Fruit fly (Drosophila melanogaster) whole organism, adult: ENCODE data around the gene CG7896.

Experiments
- CG11617 ChIP-seq: fragments of 200-800 bp; sonication (Bioruptor generic); optimal IDR thresholded peaks from 2 replicates; lab custom pipeline; 2017; ENCODE audit warnings: mild to moderate bottlenecking, missing biosample characterization, missing genetic modification reagents, missing genetic modification characterization
- CG12768 ChIP-seq: fragments of 200-800 bp; sonication (Bioruptor generic); optimal IDR thresholded peaks from 2 replicates; lab custom pipeline; 2017; ENCODE audit warnings: missing biosample characterization, missing genetic modification characterization, mild to moderate bottlenecking, moderate library complexity, missing genetic modification reagents
- CG14711 ChIP-seq: fragments of 200-800 bp; sonication (Bioruptor generic); optimal IDR thresholded peaks from 2 replicates; lab custom pipeline; 2018; ENCODE audit warnings: missing biosample characterization, mild to moderate bottlenecking, missing genetic modification characterization, moderate library complexity
- CG1620 ChIP-seq: fragments of 200-800 bp; sonication (Bioruptor generic); optimal IDR thresholded peaks from 2 replicates; lab custom pipeline; 2016; ENCODE audit warnings: missing biosample characterization, missing genetic modification characterization
- CG33017 ChIP-seq: fragments of 200-800 bp; sonication (Bioruptor generic); optimal IDR thresholded peaks from 2 replicates; lab custom pipeline; 2018; ENCODE audit warnings: missing biosample characterization, mild to moderate bottlenecking, missing genetic modification characterization, moderate library complexity
- CG5204 ChIP-seq: fragments of 200-800 bp; sonication (Bioruptor generic); optimal IDR thresholded peaks from 2 replicates; lab custom pipeline; 2016; ENCODE audit warnings: missing biosample characterization, missing genetic modification characterization
- CG7045 ChIP-seq: fragments of 200-800 bp; sonication (Bioruptor generic); optimal IDR thresholded peaks from 2 replicates; lab custom pipeline; 2017; ENCODE audit warnings: missing biosample characterization, mild to moderate bottlenecking, missing genetic modification characterization
- CG7101 ChIP-seq: fragments of 200-800 bp; sonication (Bioruptor generic); optimal IDR thresholded peaks from 2 replicates; lab custom pipeline; 2018; ENCODE audit warnings: missing biosample characterization, mild to moderate bottlenecking, missing genetic modification characterization, moderate library complexity
- Clk ChIP-seq: fragments of 200-800 bp; sonication (Bioruptor generic); optimal IDR thresholded peaks from 2 replicates; lab custom pipeline; 2017; ENCODE audit warnings: missing biosample characterization, missing genetic modification characterization
- Crg-1 ChIP-seq: fragments of 200-800 bp; sonication (Bioruptor generic); optimal IDR thresholded peaks from 2 replicates; lab custom pipeline; 2016; ENCODE audit warnings: missing biosample characterization, missing genetic modification characterization
- Hr96 ChIP-seq: fragments of 200-800 bp; sonication (Bioruptor generic); optimal IDR thresholded peaks from 2 replicates; lab custom pipeline; 2016; ENCODE audit warnings: missing biosample characterization, missing genetic modification characterization
- Mnt ChIP-seq: fragments of 200-800 bp; sonication (Bioruptor generic); optimal IDR thresholded peaks from 2 replicates; lab custom pipeline; 2016; ENCODE audit warnings: missing biosample characterization, mild to moderate bottlenecking, missing genetic modification characterization
- bab1 ChIP-seq: fragments of 200-800 bp; sonication (Bioruptor generic); optimal IDR thresholded peaks from 3 replicates; lab custom pipeline; 2019; ENCODE audit warnings: missing biosample characterization, mild to moderate bottlenecking, missing genetic modification characterization, moderate library complexity
- cic ChIP-seq: fragments of 200-800 bp; sonication (Bioruptor generic); optimal IDR thresholded peaks from 2 replicates; lab custom pipeline; 2017; ENCODE audit warnings: missing biosample characterization, mild to moderate bottlenecking, missing genetic modification characterization, moderate library complexity
- cnc ChIP-seq, 2 experiments: fragments of >200 bp; optimal IDR thresholded peaks; 2 replicates each; lab custom pipeline; 2017
- kay ChIP-seq: fragments of 200-800 bp; sonication (Bioruptor generic); peaks from one replicate; lab custom pipeline; 2016; ENCODE audit warnings: missing biosample characterization, missing genetic modification characterization, borderline replicate concordance
- ovo ChIP-seq: fragments of 200-800 bp; sonication (Bioruptor generic); optimal IDR thresholded peaks from 2 replicates; lab custom pipeline; 2016; ENCODE audit warnings: missing biosample characterization, missing genetic modification characterization
- pad ChIP-seq: fragments of 200-800 bp; sonication (Bioruptor generic); optimal IDR thresholded peaks from 3 replicates; lab custom pipeline; 2017; ENCODE audit warnings: missing biosample characterization, missing genetic modification characterization, mild to moderate bottlenecking, moderate library complexity, missing genetic modification reagents
- tj ChIP-seq: fragments of 200-800 bp; sonication (Bioruptor generic); optimal IDR thresholded peaks from 3 replicates; lab custom pipeline; 2017; ENCODE audit warnings: missing biosample characterization, mild to moderate bottlenecking, missing genetic modification characterization, moderate library complexity
- toe ChIP-seq: fragments of 200-800 bp; sonication (Bioruptor generic); optimal IDR thresholded peaks from 2 replicates; lab custom pipeline; 2016; ENCODE audit warnings: missing biosample characterization, missing genetic modification characterization

CG7896 gene

dm6 chr3R:30000286-30000685, 17.1 kb downstream of the CG7896 start, which contains the start of gene Tace:
TSS of gene Tace (plus strand) at chr3R:30000530.
- TF ChIP-seq ovo (GFP tag; lab: Kevin White, UChicago): peak; percentile 9
- TF ChIP-seq pad (GFP tag; lab: Kevin White, UChicago): no peak

dm6 chr3R:30004648-30005047, 21.4 kb downstream of the CG7896 start, which contains the start of the genes Nlp and Nph:
TSS of gene Nlp (plus strand) at chr3R:30004785.
TSS of gene Nph (minus strand) at chr3R:30004861.
- TF ChIP-seq CG5204 (no peak), bab1 (GFP tag; lab: Kevin White, UChicago) (peak; percentile 42), CG14711 (tag; lab: Kevin White, UChicago) (peak; percentile 93), cnc (optimal IDR thresholded peaks at IDR 0.05; lab: Kevin White, UChicago) (no peak), kay (GFP tag; lab: Kevin White, UChicago) (no peak), CG7101 (tag; lab: Kevin White, UChicago) (peak; percentile 31), Hr96 (peak; percentile 65), Clk (GFP tag; lab: Kevin White, UChicago) (no peak), CG33017 (tag; lab: Kevin White, UChicago) (no peak), CG12768 (GFP tag; lab: Kevin White, UChicago) (peak; percentile 36), CG11617 (GFP tag; lab: Kevin White, UChicago) (peak; percentile 22), toe (GFP tag; lab: Kevin White, UChicago) (peak; percentile 68), Mnt (peak; percentile 95), cic (GFP tag; lab: Kevin White, UChicago) (peak; percentile 13), Crg-1 (peak; percentile 54), pad (GFP tag; lab: Kevin White, UChicago) (peak; percentile 30), CG7045 (GFP tag; lab: Kevin White, UChicago) (peak; percentile 9), CG1620 (GFP tag; lab: Kevin White, UChicago) (peak; percentile 47), ovo (GFP tag; lab: Kevin White, UChicago) (no peak), tj (GFP tag; lab: Kevin White, UChicago) (peak; percentile 56)

- TF ChIP-seq Crg-1 (no peak), Clk (GFP tag; lab: Kevin White, UChicago) (no peak), CG12768 (GFP tag; lab: Kevin White, UChicago) (no peak)
Observed at dm6 chr3R:30005332-30005979, 22.2 kb downstream of the CG7896 start.

- TF ChIP-seq CG14711 (tag; lab: Kevin White, UChicago): no peak
- TF ChIP-seq kay (GFP tag; lab: Kevin White, UChicago): no peak
- no peak for TF ChIP-seq Mnt
- TF ChIP-seq cic (GFP tag; lab: Kevin White, UChicago): no peak
- TF ChIP-seq Hr96: no peak
Observed at dm6 chr3R:30009173-30009572, 25.9 kb downstream of the CG7896 start, which contains the start of gene CG7912. TSS of gene CG7912 (minus strand) at chr3R:30009189.

dm6 chr3R:30012602-30013489, 29.6 kb downstream of the CG7896 start:
- TF ChIP-seq Mnt: peak; percentile 35
- TF ChIP-seq CG11617 (GFP tag; lab: Kevin White, UChicago): peak; percentile 30
- TF ChIP-seq pad (GFP tag; lab: Kevin White, UChicago): peak; percentile 13
- no peak for TF ChIP-seq Hr96
- no peak for TF ChIP-seq cnc (optimal IDR thresholded peaks at IDR 0.05; lab: Kevin White, UChicago)
- TF ChIP-seq CG14711 (tag; lab: Kevin White, UChicago): no peak
- TF ChIP-seq tj (GFP tag; lab: Kevin White, UChicago): peak; percentile 22
- peak; percentile 8 for TF ChIP-seq Crg-1
- TF ChIP-seq bab1 (GFP tag; lab: Kevin White, UChicago): no peak
- no peak for TF ChIP-seq CG33017 (tag; lab: Kevin White, UChicago)
- no peak for TF ChIP-seq kay (GFP tag; lab: Kevin White, UChicago)
- TF ChIP-seq toe (GFP tag; lab: Kevin White, UChicago): no peak
- peak; percentile 37 for TF ChIP-seq CG12768 (GFP tag; lab: Kevin White, UChicago)
- TF ChIP-seq Clk (GFP tag; lab: Kevin White, UChicago): no peak
- TF ChIP-seq ovo (GFP tag; lab: Kevin White, UChicago): peak; percentile 17
- peak; percentile 16 for TF ChIP-seq CG7045 (GFP tag; lab: Kevin White, UChicago)
- peak; percentile 87 for TF ChIP-seq cic (GFP tag; lab: Kevin White, UChicago)
- TF ChIP-seq CG5204: no peak
- peak; percentile 1 for TF ChIP-seq CG7101 (tag; lab: Kevin White, UChicago)
- no peak for TF ChIP-seq CG1620 (GFP tag; lab: Kevin White, UChicago)

- TF ChIP-seq cic (GFP tag; lab: Kevin White, UChicago) (no peak), CG12768 (GFP tag; lab: Kevin White, UChicago) (peak; percentile 37)
Observed at dm6 chr3R:30013909-30014308, 30.7 kb downstream of the CG7896 start.
